Fruit fly (Drosophila melanogaster) whole organism, prepupa: ENCODE measurements around the gene Exo70.

Experiments
- CG10669 ChIP-seq: fragments of 200-800 bp; sonication (Bioruptor generic); optimal IDR thresholded peaks from 3 replicates; lab custom pipeline; 2018; ENCODE audit warnings: missing biosample characterization, mild to moderate bottlenecking, missing genetic modification characterization, moderate library complexity
- CG11294 ChIP-seq: fragments of 200-800 bp; sonication (Bioruptor generic); IDR thresholded peaks from 2 replicates; pipeline ENCODE4 v1.3.6; 2022; ENCODE audit warnings: missing biosample characterization, missing genetic modification characterization
- CG11762 ChIP-seq: fragments of 200-800 bp; sonication (Bioruptor generic); optimal IDR thresholded peaks from 3 replicates; lab custom pipeline; 2016; ENCODE audit warnings: missing biosample characterization, missing genetic modification characterization; ENCODE audit not compliant: insufficient read depth
- CG11902 ChIP-seq: fragments of 200-800 bp; sonication (Bioruptor generic); optimal IDR thresholded peaks from 3 replicates; lab custom pipeline; 2016; ENCODE audit warnings: missing biosample characterization, missing genetic modification characterization
- CG15336 ChIP-seq: fragments of 200-800 bp; sonication (Bioruptor generic); IDR thresholded peaks from 2 replicates; pipeline ENCODE4 v1.3.6; 2022; ENCODE audit warnings: missing biosample characterization, missing genetic modification characterization
- CG1621 ChIP-seq: fragments of 200-800 bp; sonication (Bioruptor generic); optimal IDR thresholded peaks from 3 replicates; lab custom pipeline; 2018; ENCODE audit warnings: missing biosample characterization, mild to moderate bottlenecking, missing genetic modification characterization
- CG3032 ChIP-seq: fragments of 200-800 bp; optimal IDR thresholded peaks from 2 replicates; lab custom pipeline; 2019; ENCODE audit warnings: missing biosample characterization, mild to moderate bottlenecking, missing genetic modification characterization, moderate library complexity
- CG31627 ChIP-seq: fragments of 200-800 bp; sonication (Bioruptor generic); optimal IDR thresholded peaks from 3 replicates; lab custom pipeline; 2016; ENCODE audit warnings: missing biosample characterization, missing genetic modification characterization
- CG34406 ChIP-seq: fragments of 200-800 bp; sonication (Bioruptor generic); optimal IDR thresholded peaks from 3 replicates; lab custom pipeline; 2016; ENCODE audit warnings: missing biosample characterization, missing genetic modification characterization
- CG3919 ChIP-seq: fragments of 200-800 bp; sonication (Bioruptor generic); optimal IDR thresholded peaks from 3 replicates; lab custom pipeline; 2016; ENCODE audit warnings: missing biosample characterization, missing genetic modification characterization
- CG4318 ChIP-seq: fragments of 200-800 bp; sonication (Bioruptor generic); optimal IDR thresholded peaks from 3 replicates; lab custom pipeline; 2017; ENCODE audit warnings: missing biosample characterization, mild to moderate bottlenecking, missing genetic modification characterization
- CG6276 ChIP-seq: fragments of 200-800 bp; sonication (Bioruptor generic); optimal IDR thresholded peaks from 2 replicates; lab custom pipeline; 2017; ENCODE audit warnings: missing biosample characterization, mild to moderate bottlenecking, missing genetic modification characterization
- CG6808 ChIP-seq: fragments of 200-800 bp; sonication (Bioruptor generic); optimal IDR thresholded peaks from 3 replicates; lab custom pipeline; 2017; ENCODE audit warnings: missing biosample characterization, missing genetic modification characterization, mild to moderate bottlenecking, moderate library complexity, missing genetic modification reagents
- CG6854 ChIP-seq: fragments of 200-800 bp; sonication (Bioruptor generic); optimal IDR thresholded peaks from 2 replicates; lab custom pipeline; 2017; ENCODE audit warnings: missing biosample characterization, mild to moderate bottlenecking, missing genetic modification characterization
- CG8119 ChIP-seq: fragments of 200-800 bp; sonication (Bioruptor generic); IDR thresholded peaks from 3 replicates; pipeline ENCODE4 v1.3.6; 2022; ENCODE audit warnings: missing biosample characterization, missing genetic modification characterization
- CG8319 ChIP-seq: fragments of 200-800 bp; sonication (Bioruptor generic); optimal IDR thresholded peaks from 3 replicates; lab custom pipeline; 2016; ENCODE audit warnings: missing biosample characterization, missing genetic modification characterization
- CG9139 ChIP-seq: fragments of 200-800 bp; sonication (Bioruptor generic); optimal IDR thresholded peaks from 3 replicates; lab custom pipeline; 2017; ENCODE audit warnings: missing biosample characterization, mild to moderate bottlenecking, missing genetic modification characterization
- Eip75B ChIP-seq: fragments of 200-800 bp; sonication (Bioruptor generic); optimal IDR thresholded peaks from 3 replicates; lab custom pipeline; 2016; ENCODE audit warnings: missing biosample characterization, missing genetic modification characterization
- Eip78C ChIP-seq: fragments of 200-800 bp; sonication (Bioruptor generic); peaks from one replicate; lab custom pipeline; 2016; ENCODE audit warnings: missing biosample characterization, missing genetic modification characterization
- Eip93F ChIP-seq: fragments of 200-800 bp; sonication (Bioruptor generic); optimal IDR thresholded peaks from 2 replicates; lab custom pipeline; 2016; ENCODE audit warnings: missing biosample characterization, mild to moderate bottlenecking, missing genetic modification characterization
- Ets96B ChIP-seq: fragments of 200-800 bp; optimal IDR thresholded peaks from 2 replicates; lab custom pipeline; 2019; ENCODE audit warnings: missing biosample characterization, mild to moderate bottlenecking, missing genetic modification characterization, moderate library complexity
- Hr38 ChIP-seq: sonication (Bioruptor generic); optimal IDR thresholded peaks from 2 replicates; lab custom pipeline; 2016; ENCODE audit warnings: missing biosample characterization, missing genetic modification characterization
- Met ChIP-seq: fragments of 200-800 bp; sonication (Bioruptor generic); optimal IDR thresholded peaks from 3 replicates; lab custom pipeline; 2016; ENCODE audit warnings: missing biosample characterization, missing genetic modification characterization
- OdsH ChIP-seq: fragments of 200-800 bp; sonication (Bioruptor generic); optimal IDR thresholded peaks from 3 replicates; lab custom pipeline; 2016; ENCODE audit warnings: missing biosample characterization, missing genetic modification characterization
- Smox ChIP-seq: fragments of 200-800 bp; sonication (Bioruptor generic); optimal IDR thresholded peaks from 3 replicates; lab custom pipeline; 2016; ENCODE audit warnings: missing biosample characterization, missing genetic modification characterization
- Sox15 ChIP-seq: fragments of 200-800 bp; sonication (Bioruptor generic); optimal IDR thresholded peaks from 3 replicates; lab custom pipeline; 2016; ENCODE audit warnings: missing biosample characterization, missing genetic modification characterization
- achi ChIP-seq: fragments of 200-800 bp; sonication (Bioruptor generic); optimal IDR thresholded peaks from 3 replicates; lab custom pipeline; 2016; ENCODE audit warnings: missing biosample characterization, missing genetic modification characterization
- acj6 ChIP-seq: fragments of 200-800 bp; sonication (Bioruptor generic); optimal IDR thresholded peaks from 3 replicates; lab custom pipeline; 2016; ENCODE audit warnings: missing biosample characterization, missing genetic modification characterization
- cyc ChIP-seq: fragments of 200-800 bp; sonication (Bioruptor generic); optimal IDR thresholded peaks from 3 replicates; lab custom pipeline; 2016; ENCODE audit warnings: missing biosample characterization, missing genetic modification characterization
- dac ChIP-seq: fragments of 200-800 bp; sonication (Bioruptor generic); optimal IDR thresholded peaks from 2 replicates; lab custom pipeline; 2017; ENCODE audit warnings: missing biosample characterization, mild to moderate bottlenecking, missing genetic modification characterization
- dsx ChIP-seq: fragments of 200-800 bp; optimal IDR thresholded peaks from 3 replicates; lab custom pipeline; 2019; ENCODE audit warnings: missing biosample characterization, mild to moderate bottlenecking, missing genetic modification characterization, moderate library complexity; ENCODE audit not compliant: poor library complexity, severe bottlenecking
- esn ChIP-seq: fragments of 200-800 bp; sonication (Bioruptor generic); optimal IDR thresholded peaks from 2 replicates; lab custom pipeline; 2016; ENCODE audit warnings: missing biosample characterization, mild to moderate bottlenecking, missing genetic modification characterization, moderate library complexity
- fd59A ChIP-seq: fragments of 200-800 bp; sonication (Bioruptor generic); optimal IDR thresholded peaks from 2 replicates; lab custom pipeline; 2017; ENCODE audit warnings: missing biosample characterization, mild to moderate bottlenecking, missing genetic modification characterization, missing genetic modification reagents
- fd85E ChIP-seq: fragments of 200-800 bp; sonication (Bioruptor generic); optimal IDR thresholded peaks from 3 replicates; lab custom pipeline; 2016; ENCODE audit warnings: missing biosample characterization, missing genetic modification characterization
- fkh ChIP-seq: fragments of 200-800 bp; sonication (Bioruptor generic); optimal IDR thresholded peaks from 3 replicates; lab custom pipeline; 2017; ENCODE audit warnings: missing biosample characterization, mild to moderate bottlenecking, missing genetic modification characterization, moderate library complexity
- net ChIP-seq: fragments of 200-800 bp; sonication (Bioruptor generic); optimal IDR thresholded peaks from 3 replicates; lab custom pipeline; 2016; ENCODE audit warnings: missing biosample characterization, missing genetic modification characterization
- salr ChIP-seq, 2 experiments: fragments of 200-800 bp; sonication (Bioruptor generic); optimal IDR thresholded peaks; 3 replicates each; lab custom pipeline; 2016 to 2018; ENCODE audit warnings: missing biosample characterization in 2 of 2, missing genetic modification characterization in 2 of 2, mild to moderate bottlenecking in 1 of 2
- spab ChIP-seq: fragments of 200-800 bp; sonication (Bioruptor generic); optimal IDR thresholded peaks from 2 replicates; lab custom pipeline; 2017; ENCODE audit warnings: missing biosample characterization, mild to moderate bottlenecking, missing genetic modification characterization, missing genetic modification reagents
- ss ChIP-seq, 2 experiments: fragments of 200-800 bp; sonication (Bioruptor generic); optimal IDR thresholded peaks; 2 replicates in 1 of 2; 3 replicates in 1 of 2; lab custom pipeline; 2017 to 2018; ENCODE audit warnings: mild to moderate bottlenecking in 2 of 2, missing biosample characterization in 2 of 2, missing genetic modification characterization in 2 of 2, moderate library complexity in 1 of 2
- svp ChIP-seq: fragments of 200-800 bp; sonication (Bioruptor generic); peaks from one replicate; lab custom pipeline; 2016; ENCODE audit warnings: missing biosample characterization, missing genetic modification characterization
- topi ChIP-seq: fragments of 200-800 bp; sonication (Bioruptor generic); optimal IDR thresholded peaks from 3 replicates; lab custom pipeline; 2016; ENCODE audit warnings: missing biosample characterization, missing genetic modification characterization

Exo70 gene

dm6 chr3L:8441745-8442575, 30.3 kb downstream of the Exo70 start, which contains the start of gene Unr (continued):
- TF ChIP-seq fd85E (peak; percentile 14), Eip93F (GFP tag; lab: Kevin White, UChicago) (no peak), esn (GFP tag; lab: Kevin White, UChicago) (peak; percentile 86), CG1621 (tag; lab: Kevin White, UChicago) (peak; percentile 54), CG3919 (GFP tag; lab: Kevin White, UChicago) (peak; percentile 89), Smox (GFP tag; lab: Kevin White, UChicago) (peak; percentile 79), OdsH (GFP tag; lab: Kevin White, UChicago) (peak; percentile 81), CG11902 (GFP tag; lab: Kevin White, UChicago) (peak; percentile 51), CG6854 (GFP tag; lab: Kevin White, UChicago) (peak; percentile 34), CG4318 (GFP tag; lab: Kevin White, UChicago) (peak; percentile 42), ss (GFP tag; optimal IDR thresholded peaks at IDR 0.05; lab: Kevin White, UChicago) (peak; percentile 32 to 68), CG6808 (GFP tag; lab: Kevin White, UChicago) (peak; percentile 2), CG8319 (GFP tag; lab: Kevin White, UChicago) (peak; percentile 62), dsx (GFP tag; lab: Kevin White, UChicago) (peak; percentile 60), CG9139 (peak; percentile 53), Hr38 (GFP tag; lab: Kevin White, UChicago) (no peak), salr (GFP tag; optimal IDR thresholded peaks at IDR 0.05; lab: Kevin White, UChicago) (peak; percentile 32 to 38)

- TF ChIP-seq Sox15 (GFP tag; lab: Kevin White, UChicago) = no peak
- TF ChIP-seq CG6276 (GFP tag; lab: Kevin White, UChicago) = no peak
- TF ChIP-seq fd59A (GFP tag; lab: Kevin White, UChicago) = peak; percentile 5
- TF ChIP-seq CG10669 = peak; percentile 46
- peak; percentile 31 for TF ChIP-seq CG11762 (GFP tag; lab: Kevin White, UChicago)
- TF ChIP-seq CG15336 (GFP tag; lab: Robert Waterston, UW) = peak; percentile 39; the same call in 1 of the 2 replicates
- TF ChIP-seq CG8119 (GFP tag; lab: Robert Waterston, UW) = no peak
- peak; percentile 35 for TF ChIP-seq cyc (GFP tag; lab: Kevin White, UChicago)
- TF ChIP-seq fd85E = no peak
- TF ChIP-seq Hr38 (GFP tag; lab: Kevin White, UChicago) = no peak
- TF ChIP-seq Met (GFP tag; lab: Kevin White, UChicago) = peak; percentile 25
- peak; percentile 1 for TF ChIP-seq achi
- peak; percentile 12 for TF ChIP-seq CG6808 (GFP tag; lab: Kevin White, UChicago)
- TF ChIP-seq net (GFP tag; lab: Kevin White, UChicago) = no peak
- TF ChIP-seq acj6 (GFP tag; lab: Kevin White, UChicago) = peak; percentile 16
- TF ChIP-seq CG3032 (tag; lab: Kevin White, UChicago) = peak; percentile 47
- peak; percentile 7 for TF ChIP-seq CG34406 (GFP tag; lab: Kevin White, UChicago)
- peak; percentile 35 for TF ChIP-seq esn (GFP tag; lab: Kevin White, UChicago)
- peak; percentile 33 for TF ChIP-seq spab
- peak; percentile 59 for TF ChIP-seq CG3919 (GFP tag; lab: Kevin White, UChicago)
- TF ChIP-seq CG4318 (GFP tag; lab: Kevin White, UChicago) = no peak
- peak; percentile 29 for TF ChIP-seq topi (GFP tag; lab: Kevin White, UChicago)
- no peak for TF ChIP-seq salr (GFP tag; optimal IDR thresholded peaks at IDR 0.05; lab: Kevin White, UChicago)
- TF ChIP-seq CG11902 (GFP tag; lab: Kevin White, UChicago) = peak; percentile 9
- TF ChIP-seq CG31627 (GFP tag; lab: Kevin White, UChicago) = no peak
- TF ChIP-seq dac (GFP tag; lab: Kevin White, UChicago) = no peak
- TF ChIP-seq Eip78C (GFP tag; lab: Kevin White, UChicago) = peak; percentile 80
- TF ChIP-seq svp (GFP tag; lab: Kevin White, UChicago) = peak; percentile 63
- no peak for TF ChIP-seq CG11294 (GFP tag; lab: Robert Waterston, UW)
- TF ChIP-seq Ets96B = peak; percentile 50
- TF ChIP-seq ss (GFP tag; optimal IDR thresholded peaks at IDR 0.05; lab: Kevin White, UChicago) = peak; percentile 10 to 87
- TF ChIP-seq fkh (GFP tag; lab: Kevin White, UChicago) = peak; percentile 44
- no peak for TF ChIP-seq Eip93F (GFP tag; lab: Kevin White, UChicago)
- TF ChIP-seq dsx (GFP tag; lab: Kevin White, UChicago) = peak; percentile 5
- peak; percentile 39 for TF ChIP-seq Eip75B
Measured at dm6 chr3L:8445027-8445426, 33.4 kb downstream of the Exo70 start.
